Fruit fly (Drosophila melanogaster): ENCODE data around the gene Tcs5.
A peak's percentile ranks its signal among the peaks of the same experiment; 100 is the strongest.

Tcs5 gene

DNA sequence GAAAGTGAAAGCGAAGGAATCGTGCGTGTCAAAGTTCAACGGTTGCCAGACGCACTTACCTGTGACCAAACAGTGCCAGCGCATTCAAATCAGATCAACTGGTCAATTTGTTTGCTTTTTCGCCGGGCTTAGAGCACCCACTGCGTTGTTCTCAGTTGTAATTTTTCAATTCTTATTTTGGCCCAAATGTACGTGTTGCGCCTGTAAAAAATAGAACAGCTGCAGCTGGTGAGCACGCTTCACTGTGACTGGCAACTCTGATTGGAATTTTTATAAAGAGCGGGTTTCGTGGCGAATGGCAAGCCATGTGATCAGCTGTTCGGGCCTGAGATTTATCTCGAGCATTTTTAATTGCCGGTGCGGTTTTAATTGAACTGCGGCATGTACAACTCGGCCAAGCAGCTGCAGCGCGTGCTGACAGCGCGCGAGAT is 6.6 kb upstream of the Tcs5 start, which contains the start of the genes Fitm and AlaRS-m (continued):
- TF ChIP-seq hkb (optimal IDR thresholded peaks at IDR 0.05) (peak; percentile 4), hkb (GFP tag; IDR thresholded peaks at IDR 0.05) (no peak), CG6254 (GFP tag; optimal IDR thresholded peaks at IDR 0.05) (no peak), sr (GFP tag; IDR thresholded peaks at IDR 0.05) (no peak), Sry-β (GFP tag; optimal IDR thresholded peaks at IDR 0.05) (peak; percentile 42), BEAF-32 (GFP tag; optimal IDR thresholded peaks at IDR 0.05) (peak; percentile 0), bbx (GFP tag; IDR thresholded peaks at IDR 0.05; ENCODE audit: partially characterized antibody) (0 out of 2 replicates have a peak, but pooled peaks have one; percentile 20), HLH4C (GFP tag; IDR thresholded peaks at IDR 0.05; ENCODE audit: partially characterized antibody) (0 out of 3 replicates have a peak, but pooled peaks have one; percentile 35), Taf1 (GFP tag; IDR thresholded peaks at IDR 0.05) (no peak), CG34422 (GFP tag; IDR thresholded peaks at IDR 0.05) (peak; percentile 51; the same call in 1 of the 3 replicates), stwl (tag; optimal IDR thresholded peaks at IDR 0.05) (peak; percentile 30), CG9609 (GFP tag; optimal IDR thresholded peaks at IDR 0.05) (no peak), Pdp1 (GFP tag; optimal IDR thresholded peaks at IDR 0.05) (peak in 1 of 2 experiments; percentile 2), ham (GFP tag; IDR thresholded peaks at IDR 0.05) (no peak), CG9215 (GFP tag; IDR thresholded peaks at IDR 0.05) (no peak), dati (GFP tag; IDR thresholded peaks at IDR 0.05) (no peak), kni (GFP tag; optimal IDR thresholded peaks at IDR 0.05) (peak; percentile 72), PHDP (tag; optimal IDR thresholded peaks at IDR 0.05) (no peak), Nf-YB (GFP tag; optimal IDR thresholded peaks at IDR 0.05) (no peak), MBD-R2 (GFP tag; IDR thresholded peaks at IDR 0.05) (peak; percentile 99), nom (GFP tag; optimal IDR thresholded peaks at IDR 0.05) (peak; percentile 17), Dp (GFP tag; optimal IDR thresholded peaks at IDR 0.05) (peak; percentile 55), CG13287 (GFP tag; IDR thresholded peaks at IDR 0.05; ENCODE audit: partially characterized antibody) (peak; percentile 51; the same call in 1 of the 2 replicates), Bgb (GFP tag; IDR thresholded peaks at IDR 0.05; ENCODE audit: partially characterized antibody) (peak; percentile 45; the same call in 1 of the 2 replicates), hbn (GFP tag; IDR thresholded peaks at IDR 0.05; ENCODE audit: partially characterized antibody) (0 out of 2 replicates have a peak, but pooled peaks have one; percentile 29), CG33557 (GFP tag; optimal IDR thresholded peaks at IDR 0.05) (peak; percentile 7), croc (GFP tag; conservative IDR thresholded peaks at IDR 0.05) (no peak), CG7556 (GFP tag; optimal IDR thresholded peaks at IDR 0.05) (no peak), Dip2 (GFP tag; IDR thresholded peaks at IDR 0.05) (no peak), sens-2 (GFP tag; IDR thresholded peaks at IDR 0.05) (0 out of 2 replicates have a peak, but pooled peaks have one; percentile 12), Dad (GFP tag; optimal IDR thresholded peaks at IDR 0.05) (no peak), CHES-1-like (GFP tag; optimal IDR thresholded peaks at IDR 0.05) (no peak), Ets65A (GFP tag) (peak; percentile 82), CG17829 (tag; optimal IDR thresholded peaks at IDR 0.05) (no peak), CG4854 (GFP tag; optimal IDR thresholded peaks at IDR 0.05) (no peak), CG18619 (GFP tag; optimal IDR thresholded peaks at IDR 0.05) (no peak), CG15696 (tag; optimal IDR thresholded peaks at IDR 0.05) (no peak), corto (GFP tag; optimal IDR thresholded peaks at IDR 0.05) (no peak), Optix (GFP tag; IDR thresholded peaks at IDR 0.05) (no peak), Hmx (GFP tag; optimal IDR thresholded peaks at IDR 0.05) (no peak), Opbp (GFP tag; IDR thresholded peaks at IDR 0.05; ENCODE audit: partially characterized antibody) (0 out of 3 replicates have a peak, but pooled peaks have one; percentile 8), tap (tag; optimal IDR thresholded peaks at IDR 0.05) (no peak), sd (tag; optimal IDR thresholded peaks at IDR 0.05) (peak; percentile 96), CG18764 (GFP tag; optimal IDR thresholded peaks at IDR 0.05) (no peak), CG32772 (GFP tag; IDR thresholded peaks at IDR 0.05) (no peak), CG12659 (GFP tag; optimal IDR thresholded peaks at IDR 0.05) (peak; percentile 8), CG34224 (GFP tag; IDR thresholded peaks at IDR 0.05; ENCODE audit: partially characterized antibody) (peak; percentile 51; the same call in 2 of the 3 replicates), ac (GFP tag; optimal IDR thresholded peaks at IDR 0.05) (no peak), CG10209 (GFP tag; optimal IDR thresholded peaks at IDR 0.05) (no peak)

Measured in whole organism, embryonic.